Worm (Caenorhabditis elegans) whole organism, L1 larva: ENCODE results near the gene clec-180.

Source experiments
- C16A3.4 ChIP-seq: fragments of 150-350 bp; optimal IDR thresholded peaks from 2 replicates; lab custom pipeline; 2014; ENCODE audit warnings: missing biosample characterization, missing genetic modification characterization
- C34B4.2 ChIP-seq: sonication (generic microtip); optimal IDR thresholded peaks from 2 replicates; lab custom pipeline; 2017; ENCODE audit warnings: mild to moderate bottlenecking, missing genetic modification characterization, missing compliant biosample characterization
- F16B12.6 ChIP-seq: fragments of 150-350 bp; optimal IDR thresholded peaks from 2 replicates; lab custom pipeline; 2014; ENCODE audit warnings: missing biosample characterization, missing genetic modification characterization
- alr-1 ChIP-seq: fragments of 200-800 bp; sonication (Bioruptor generic); optimal IDR thresholded peaks from 2 replicates; lab custom pipeline; 2018; ENCODE audit warnings: borderline replicate concordance, mild to moderate bottlenecking, missing genetic modification characterization, missing compliant biosample characterization
- aly-2 ChIP-seq: fragments of 150-350 bp; optimal IDR thresholded peaks from 2 replicates; lab custom pipeline; 2014; ENCODE audit warnings: missing biosample characterization, missing genetic modification characterization
- ceh-63 ChIP-seq: fragments of 200-800 bp; sonication (Bioruptor generic); optimal IDR thresholded peaks from 2 replicates; lab custom pipeline; 2018; ENCODE audit warnings: mild to moderate bottlenecking, missing genetic modification characterization, missing compliant biosample characterization
- ceh-8 ChIP-seq: fragments of 200-800 bp; sonication (Bioruptor generic); optimal IDR thresholded peaks from 2 replicates; lab custom pipeline; 2018; ENCODE audit warnings: mild to moderate bottlenecking, missing genetic modification characterization, moderate library complexity, missing compliant biosample characterization
- ceh-88 ChIP-seq: fragments of 200-800 bp; sonication (Bioruptor generic); IDR thresholded peaks from 2 replicates; pipeline ENCODE4 v1.3.6; 2022; ENCODE audit warnings: missing genetic modification characterization, missing compliant biosample characterization
- ceh-90 ChIP-seq: sonication (generic microtip); optimal IDR thresholded peaks from 2 replicates; lab custom pipeline; 2016; ENCODE audit warnings: missing genetic modification characterization, missing compliant biosample characterization
- dpl-1 ChIP-seq, 3 experiments: fragments of 150-350 bp in 2 of 3; sonication (generic microtip) in 1 of 3; optimal IDR thresholded peaks; 2 replicates each; lab custom pipeline; 2014 to 2017; ENCODE audit warnings: missing biosample characterization in 3 of 3, missing genetic modification characterization in 3 of 3, missing genetic modification reagents in 3 of 3
- efl-3 ChIP-seq: fragments of 200-800 bp; sonication (Bioruptor generic); optimal IDR thresholded peaks from 2 replicates; lab custom pipeline; 2018; ENCODE audit warnings: mild to moderate bottlenecking, missing genetic modification characterization, missing compliant biosample characterization
- egl-13 ChIP-seq: sonication (generic microtip); optimal IDR thresholded peaks from 2 replicates; lab custom pipeline; 2016; ENCODE audit warnings: missing genotype, missing genetic modification reagents, missing genetic modification characterization, missing compliant biosample characterization
- elt-2 ChIP-seq: sonication (generic microtip); optimal IDR thresholded peaks from 2 replicates; lab custom pipeline; 2016; ENCODE audit warnings: missing genetic modification characterization, mild to moderate bottlenecking, inconsistent platforms, missing compliant biosample characterization, missing genetic modification reagents
- ets-5 ChIP-seq: fragments of 200-800 bp; sonication (Bioruptor generic); IDR thresholded peaks from 2 replicates; pipeline ENCODE4 v1.3.6; 2022; ENCODE audit warnings: missing genetic modification characterization, missing compliant biosample characterization
- fkh-8 ChIP-seq: sonication (generic microtip); optimal IDR thresholded peaks from 2 replicates; lab custom pipeline; 2016; ENCODE audit warnings: mild to moderate bottlenecking, missing genetic modification characterization, missing compliant biosample characterization
- grh-1 ChIP-seq: fragments of 200-800 bp; sonication (Bioruptor generic); IDR thresholded peaks from 2 replicates; pipeline ENCODE4 v1.3.6; 2022; ENCODE audit warnings: missing genetic modification reagents, missing genetic modification characterization, missing compliant biosample characterization
- hlh-4 ChIP-seq: sonication (generic microtip); optimal IDR thresholded peaks from 2 replicates; lab custom pipeline; 2016; ENCODE audit warnings: mild to moderate bottlenecking, missing genetic modification characterization, missing compliant biosample characterization
- hpl-2 ChIP-seq: fragments of 150-350 bp; optimal IDR thresholded peaks from 2 replicates; lab custom pipeline; 2014; ENCODE audit warnings: missing biosample characterization, missing genetic modification reagents, missing genetic modification characterization
- irx-1 ChIP-seq: sonication (generic microtip); optimal IDR thresholded peaks from 2 replicates; lab custom pipeline; 2016; ENCODE audit warnings: missing genetic modification characterization, missing compliant biosample characterization
- jun-1 ChIP-seq: fragments of 150-350 bp; optimal IDR thresholded peaks from 2 replicates; lab custom pipeline; 2014; ENCODE audit warnings: missing biosample characterization, missing genetic modification reagents, missing genetic modification characterization
- lin-14 ChIP-seq: fragments of 200-800 bp; sonication (Bioruptor generic); optimal IDR thresholded peaks from 2 replicates; lab custom pipeline; 2018; ENCODE audit warnings: mild to moderate bottlenecking, missing genetic modification characterization, moderate library complexity, missing compliant biosample characterization
- lin-15B ChIP-seq: fragments of 150-350 bp; sonication (generic microtip); optimal IDR thresholded peaks from 3 replicates; lab custom pipeline; 2014; ENCODE audit warnings: missing biosample characterization, missing genetic modification characterization
- lin-35 ChIP-seq, 2 experiments: fragments of 150-350 bp; optimal IDR thresholded peaks; 2 replicates each; lab custom pipeline; 2014; ENCODE audit warnings: missing biosample characterization in 2 of 2, missing genetic modification characterization in 2 of 2, missing genetic modification reagents in 2 of 2
- lin-39 ChIP-seq: fragments of 150-350 bp; optimal IDR thresholded peaks from 2 replicates; lab custom pipeline; 2014; ENCODE audit warnings: missing biosample characterization, missing genetic modification reagents, missing genetic modification characterization
- lsy-2 ChIP-seq, 2 experiments: fragments of 150-350 bp; optimal IDR thresholded peaks; 2 replicates each; lab custom pipeline; 2014; ENCODE audit warnings: missing biosample characterization in 2 of 2, missing genetic modification characterization in 2 of 2
- mab-9 ChIP-seq: fragments of 200-800 bp; sonication (Bioruptor generic); IDR thresholded peaks from 2 replicates; pipeline ENCODE4 v1.3.6; 2022; ENCODE audit warnings: missing genetic modification reagents, missing genetic modification characterization, missing compliant biosample characterization
- nhr-19 ChIP-seq: fragments of 200-800 bp; sonication (Bioruptor generic); conservative IDR thresholded peaks from 2 replicates; pipeline ENCODE4 v1.3.6; 2022; ENCODE audit warnings: missing genetic modification characterization, missing compliant biosample characterization
- nhr-77 ChIP-seq: fragments of 150-350 bp; optimal IDR thresholded peaks from 2 replicates; lab custom pipeline; 2014; ENCODE audit warnings: missing biosample characterization, missing genetic modification characterization
- nhr-84 ChIP-seq: sonication (generic microtip); optimal IDR thresholded peaks from 2 replicates; lab custom pipeline; 2017; ENCODE audit warnings: missing biosample characterization, missing genetic modification characterization
- nhr-90 ChIP-seq: sonication (generic microtip); optimal IDR thresholded peaks from 2 replicates; lab custom pipeline; 2016; ENCODE audit warnings: mild to moderate bottlenecking, missing genetic modification characterization, missing compliant biosample characterization; ENCODE audit not compliant: poor library complexity
- pax-3 ChIP-seq: fragments of 200-800 bp; sonication (Bioruptor generic); optimal IDR thresholded peaks from 2 replicates; lab custom pipeline; 2018; ENCODE audit warnings: mild to moderate bottlenecking, missing genetic modification characterization, moderate library complexity, missing compliant biosample characterization
- rnt-1 ChIP-seq: sonication (generic microtip); optimal IDR thresholded peaks from 2 replicates; lab custom pipeline; 2016; ENCODE audit warnings: mild to moderate bottlenecking, missing genetic modification characterization, moderate library complexity, missing compliant biosample characterization
- skn-1 ChIP-seq: fragments of 150-350 bp; optimal IDR thresholded peaks from 2 replicates; lab custom pipeline; 2014; ENCODE audit warnings: missing biosample characterization, missing genetic modification characterization
- snpc-4 ChIP-seq: fragments of 150-350 bp; optimal IDR thresholded peaks from 2 replicates; lab custom pipeline; 2014; ENCODE audit warnings: missing biosample characterization, missing genetic modification characterization
- snu-23 ChIP-seq: sonication (generic microtip); optimal IDR thresholded peaks from 2 replicates; lab custom pipeline; 2016; ENCODE audit warnings: missing genetic modification characterization, missing compliant biosample characterization
- swsn-7 ChIP-seq: sonication (generic microtip); optimal IDR thresholded peaks from 2 replicates; lab custom pipeline; 2016; ENCODE audit warnings: missing genetic modification characterization, missing compliant biosample characterization
- unc-130 ChIP-seq: fragments of 150-350 bp; optimal IDR thresholded peaks from 2 replicates; lab custom pipeline; 2017; ENCODE audit warnings: missing biosample characterization, missing genetic modification characterization, inconsistent platforms
- unc-62 ChIP-seq: fragments of 150-350 bp; optimal IDR thresholded peaks from 2 replicates; lab custom pipeline; 2014; ENCODE audit warnings: missing biosample characterization, missing genetic modification reagents, missing genetic modification characterization
- unc-98 ChIP-seq: fragments of 200-800 bp; sonication (Bioruptor generic); IDR thresholded peaks from 2 replicates; pipeline ENCODE4 v1.3.6; 2022; ENCODE audit warnings: missing genetic modification characterization, missing compliant biosample characterization
- vab-15 ChIP-seq: sonication (generic microtip); optimal IDR thresholded peaks from 2 replicates; lab custom pipeline; 2017; ENCODE audit warnings: missing genotype, mild to moderate bottlenecking, missing genetic modification characterization, missing compliant biosample characterization
- xbp-1 ChIP-seq: sonication (generic microtip); optimal IDR thresholded peaks from 2 replicates; lab custom pipeline; 2016; ENCODE audit warnings: missing genetic modification characterization, missing compliant biosample characterization
- zip-4 ChIP-seq: fragments of 200-800 bp; sonication (Bioruptor generic); optimal IDR thresholded peaks from 2 replicates; lab custom pipeline; 2018; ENCODE audit warnings: mild to moderate bottlenecking, missing genetic modification characterization, moderate library complexity, missing compliant biosample characterization

The clec-180 gene

ce11 chrIV:7532360-7532759 is 36.3 kb upstream of the clec-180 start, which contains the start of gene R05G6.1:
Gene R05G6.1, plus strand, starts transcription at chrIV:7532660.
- no peak for TF ChIP-seq C34B4.2 (tag; lab: Kevin White, UChicago)
- TF ChIP-seq irx-1 (tag; lab: Kevin White, UChicago), result no peak
- TF ChIP-seq hlh-4 (tag; lab: Kevin White, UChicago), result peak; percentile 44

- TF ChIP-seq aly-2 (tag; lab: Kevin White, UChicago), result no peak
- TF ChIP-seq lin-14, result peak; percentile 49
- TF ChIP-seq, all 84 proteins: peak for 1
These were observed 26.1 kb upstream of the clec-180 start, which contains the start of gene R05G6.10 for ce11 chrIV:7542485-7543001. Gene R05G6.10, minus strand, starts transcription at chrIV:7542535.

- TF ChIP-seq mab-9 (GFP tag; lab: Robert Waterston, UW) (0 out of 2 replicates have a peak, but pooled peaks have one; percentile 3), ceh-90 (no peak)
- TF ChIP-seq, all 84 proteins: peak for 1
These were observed 25.0 kb upstream of the clec-180 start for ce11 chrIV:7543662-7544061.

- TF ChIP-seq C16A3.4, result no peak
- TF ChIP-seq vab-15, result no peak
- no peak for TF ChIP-seq pax-3 (tag; lab: Kevin White, UChicago)
- no peak for TF ChIP-seq ets-5 (GFP tag; lab: Robert Waterston, UW)
- no peak for TF ChIP-seq ceh-88 (GFP tag; lab: Robert Waterston, UW)
- TF ChIP-seq nhr-90 (tag; lab: Kevin White, UChicago), result no peak
- TF ChIP-seq unc-62, result no peak
These were observed 20.7 kb upstream of the clec-180 start, which contains the start of the genes cdd-2 and oef-1 for ce11 chrIV:7547843-7548578. Gene cdd-2, minus strand, starts transcription at chrIV:7547893. Gene oef-1, plus strand, starts transcription at chrIV:7548417.

ce11 chrIV:7549844-7550243 is 18.8 kb upstream of the clec-180 start:
- TF ChIP-seq skn-1 (tag; lab: Kevin White, UChicago) (peak; percentile 89), jun-1 (no peak), snpc-4 (tag; lab: Kevin White, UChicago) (no peak), pax-3 (tag; lab: Kevin White, UChicago) (no peak), nhr-19 (GFP tag; lab: Robert Waterston, UW) (no peak), unc-130 (tag; lab: Kevin White, UChicago) (no peak), grh-1 (GFP tag; lab: Robert Waterston, UW) (no peak), efl-3 (GFP tag; lab: Kevin White, UChicago) (no peak), ceh-8 (GFP tag; lab: Kevin White, UChicago) (no peak), lin-39 (tag; lab: Kevin White, UChicago) (no peak), unc-62 (no peak), lin-15B (tag; lab: Kevin White, UChicago) (peak; percentile 20), elt-2 (tag; lab: Kevin White, UChicago) (no peak), egl-13 (tag; lab: Kevin White, UChicago) (no peak), xbp-1 (no peak), nhr-90 (tag; lab: Kevin White, UChicago) (no peak), aly-2 (tag; lab: Kevin White, UChicago) (no peak), ceh-63 (GFP tag; lab: Kevin White, UChicago) (no peak), swsn-7 (tag; lab: Kevin White, UChicago) (no peak), F16B12.6 (tag; lab: Kevin White, UChicago) (peak; percentile 29), nhr-77 (no peak), fkh-8 (tag; lab: Kevin White, UChicago) (no peak), zip-4 (GFP tag; lab: Kevin White, UChicago) (no peak), rnt-1 (tag; lab: Kevin White, UChicago) (peak; percentile 34), lsy-2 (tag; optimal IDR thresholded peaks at IDR 0.05; lab: Kevin White, UChicago) (peak in 1 of 2 experiments; percentile 31), unc-98 (GFP tag; lab: Robert Waterston, UW) (no peak), snu-23 (GFP tag; lab: Kevin White, UChicago) (peak; percentile 27), dpl-1 (GFP tag; optimal IDR thresholded peaks at IDR 0.05; lab: Kevin White, UChicago) (peak in 2 of 3 experiments; percentile 25 to 32), lin-35 (GFP tag; optimal IDR thresholded peaks at IDR 0.05; lab: Kevin White, UChicago) (peak; percentile 22 to 53), nhr-84 (tag; lab: Kevin White, UChicago) (no peak), hpl-2 (GFP tag; lab: Kevin White, UChicago) (no peak), lin-14 (peak; percentile 84), alr-1 (tag; lab: Kevin White, UChicago) (no peak)
